Worm (Caenorhabditis elegans): ENCODE data around the gene F35B3.4.

- TF ChIP-seq F13H6.1 (tag; optimal IDR thresholded peaks at IDR 0.05), result no peak
- no peak for TF ChIP-seq hlh-13 (GFP tag; optimal IDR thresholded peaks at IDR 0.05)
Observed at ce11 chrX:17030169-17030914, 9.6 kb upstream of the F35B3.4 start, which contains the start of gene ptrn-1.
